Worm (Caenorhabditis elegans) whole organism, late embryonic: ENCODE data around the gene F08H9.2.

Experiments
- F13H6.1 ChIP-seq: sonication (generic microtip); optimal IDR thresholded peaks from 2 replicates; lab custom pipeline; 2016; ENCODE audit warnings: missing genetic modification characterization, missing compliant biosample characterization
- K02D7.2 ChIP-seq: sonication (generic microtip); optimal IDR thresholded peaks from 2 replicates; lab custom pipeline; 2017; ENCODE audit warnings: mild to moderate bottlenecking, missing genetic modification characterization, missing compliant biosample characterization
- K09A11.1 ChIP-seq: sonication (generic microtip); optimal IDR thresholded peaks from 2 replicates; lab custom pipeline; 2017; ENCODE audit warnings: antibody characterized with exemption, mild to moderate bottlenecking, missing genetic modification characterization, missing compliant biosample characterization; ENCODE audit not compliant: insufficient read depth
- T23F11.4 ChIP-seq: fragments of 200-800 bp; sonication (Bioruptor generic); optimal IDR thresholded peaks from 2 replicates; lab custom pipeline; 2018; ENCODE audit warnings: mild to moderate bottlenecking, missing genetic modification characterization, missing compliant biosample characterization
- Y22D7AL.16 ChIP-seq: sonication (generic microtip); optimal IDR thresholded peaks from 2 replicates; lab custom pipeline; 2016; ENCODE audit warnings: missing genetic modification characterization, missing compliant biosample characterization
- ceh-14 ChIP-seq: sonication (generic microtip); optimal IDR thresholded peaks from 2 replicates; lab custom pipeline; 2016; ENCODE audit warnings: missing genotype, missing genetic modification characterization, missing compliant biosample characterization
- ceh-2 ChIP-seq: sonication (generic microtip); optimal IDR thresholded peaks from 2 replicates; lab custom pipeline; 2016; ENCODE audit warnings: missing genotype, missing genetic modification characterization, missing compliant biosample characterization
- ceh-24 ChIP-seq: sonication (generic microtip); optimal IDR thresholded peaks from 2 replicates; lab custom pipeline; 2016; ENCODE audit warnings: mild to moderate bottlenecking, missing genetic modification characterization, missing compliant biosample characterization
- ceh-30 ChIP-seq: fragments of 150-350 bp; optimal IDR thresholded peaks from 2 replicates; lab custom pipeline; 2014; ENCODE audit warnings: missing biosample characterization, missing genetic modification characterization
- ceh-31 ChIP-seq: sonication (generic microtip); optimal IDR thresholded peaks from 2 replicates; lab custom pipeline; 2016; ENCODE audit warnings: missing genetic modification characterization, missing compliant biosample characterization
- ceh-34 ChIP-seq: sonication (generic microtip); optimal IDR thresholded peaks from 2 replicates; lab custom pipeline; 2016; ENCODE audit warnings: mild to moderate bottlenecking, missing genetic modification characterization, missing compliant biosample characterization
- ceh-45 ChIP-seq: fragments of 200-800 bp; sonication (Bioruptor generic); IDR thresholded peaks from 2 replicates; pipeline ENCODE4 v1.3.6; 2022; ENCODE audit warnings: missing genetic modification reagents, missing genetic modification characterization, missing compliant biosample characterization
- ceh-48 ChIP-seq: sonication (generic microtip); optimal IDR thresholded peaks from 2 replicates; lab custom pipeline; 2016; ENCODE audit warnings: missing genetic modification characterization, inconsistent platforms, missing compliant biosample characterization
- ceh-6 ChIP-seq: fragments of 200-800 bp; sonication (Bioruptor generic); optimal IDR thresholded peaks from 2 replicates; lab custom pipeline; 2018; ENCODE audit warnings: mild to moderate bottlenecking, missing genetic modification characterization, missing compliant biosample characterization
- elt-2 ChIP-seq: sonication (generic microtip); optimal IDR thresholded peaks from 2 replicates; lab custom pipeline; 2016; ENCODE audit warnings: missing genetic modification reagents, missing genetic modification characterization, missing compliant biosample characterization
- eyg-1 ChIP-seq: sonication (generic microtip); optimal IDR thresholded peaks from 2 replicates; lab custom pipeline; 2016; ENCODE audit warnings: missing genotype, missing genetic modification characterization, missing compliant biosample characterization
- fax-1 ChIP-seq: sonication (generic microtip); optimal IDR thresholded peaks from 2 replicates; lab custom pipeline; 2016; ENCODE audit warnings: missing genotype, missing genetic modification characterization, missing compliant biosample characterization
- gmeb-2 ChIP-seq: sonication (generic microtip); optimal IDR thresholded peaks from 2 replicates; lab custom pipeline; 2016; ENCODE audit warnings: missing genetic modification characterization, inconsistent platforms, missing compliant biosample characterization
- hlh-15 ChIP-seq: sonication (generic microtip); optimal IDR thresholded peaks from 2 replicates; lab custom pipeline; 2016; ENCODE audit warnings: missing genetic modification characterization, missing compliant biosample characterization
- hlh-30 ChIP-seq: sonication (generic microtip); optimal IDR thresholded peaks from 2 replicates; lab custom pipeline; 2017; ENCODE audit warnings: antibody characterized with exemption, missing genetic modification characterization, missing compliant biosample characterization; ENCODE audit not compliant: insufficient read depth
- lin-11 ChIP-seq: fragments of 200-800 bp; sonication (Bioruptor generic); optimal IDR thresholded peaks from 2 replicates; lab custom pipeline; 2018; ENCODE audit warnings: mild to moderate bottlenecking, missing genetic modification characterization, missing compliant biosample characterization
- mec-3 ChIP-seq: sonication (generic microtip); optimal IDR thresholded peaks from 2 replicates; lab custom pipeline; 2016; ENCODE audit warnings: borderline replicate concordance, missing genetic modification characterization, missing compliant biosample characterization
- nfya-1 ChIP-seq: sonication (generic microtip); optimal IDR thresholded peaks from 2 replicates; lab custom pipeline; 2017; ENCODE audit warnings: missing genetic modification characterization, mild to moderate bottlenecking, missing compliant biosample characterization, antibody characterized with exemption, moderate library complexity
- nhr-11 ChIP-seq: fragments of 150-350 bp; optimal IDR thresholded peaks from 2 replicates; lab custom pipeline; 2014; ENCODE audit warnings: missing biosample characterization, missing genetic modification characterization
- odd-2 ChIP-seq: sonication (generic microtip); optimal IDR thresholded peaks from 2 replicates; lab custom pipeline; 2017; ENCODE audit warnings: antibody characterized with exemption, mild to moderate bottlenecking, missing genetic modification characterization, missing compliant biosample characterization
- pat-9 ChIP-seq: fragments of 200-800 bp; sonication (Bioruptor generic); optimal IDR thresholded peaks from 2 replicates; lab custom pipeline; 2018; ENCODE audit warnings: mild to moderate bottlenecking, missing genetic modification characterization, moderate library complexity, missing compliant biosample characterization
- pqm-1 ChIP-seq: sonication (generic microtip); optimal IDR thresholded peaks from 2 replicates; lab custom pipeline; 2016; ENCODE audit warnings: missing genetic modification characterization, missing compliant biosample characterization
- pros-1 ChIP-seq: fragments of 150-350 bp; optimal IDR thresholded peaks from 2 replicates; lab custom pipeline; 2014; ENCODE audit warnings: missing biosample characterization, missing genetic modification reagents, missing genetic modification characterization
- sdc-2 ChIP-seq: sonication (generic microtip); optimal IDR thresholded peaks from 2 replicates; lab custom pipeline; 2016; ENCODE audit warnings: missing genotype, missing genetic modification characterization, missing compliant biosample characterization
- sox-2 ChIP-seq: fragments of 200-800 bp; sonication (Bioruptor generic); IDR thresholded peaks from 2 replicates; pipeline ENCODE4 v1.3.6; 2022; ENCODE audit warnings: missing genetic modification reagents, missing genetic modification characterization, missing compliant biosample characterization
- syd-9 ChIP-seq: sonication (generic microtip); optimal IDR thresholded peaks from 2 replicates; lab custom pipeline; 2016; ENCODE audit warnings: mild to moderate bottlenecking, missing genetic modification characterization, moderate library complexity, missing compliant biosample characterization
- tbx-2 ChIP-seq: sonication (generic microtip); optimal IDR thresholded peaks from 2 replicates; lab custom pipeline; 2016; ENCODE audit warnings: missing genetic modification characterization, missing compliant biosample characterization
- ttx-3 ChIP-seq: sonication (generic microtip); optimal IDR thresholded peaks from 2 replicates; lab custom pipeline; 2016; ENCODE audit warnings: missing genetic modification reagents, missing genetic modification characterization, missing compliant biosample characterization
- unc-3 ChIP-seq, 2 experiments: fragments of 200-800 bp in 1 of 2; sonication (Bioruptor generic) in 1 of 2; sonication (generic microtip) in 1 of 2; conservative IDR thresholded peaks in 1 of 2; optimal IDR thresholded peaks in 1 of 2; 2 replicates each; pipeline versions ENCODE4 v1.3.6 to Lab custom; 2016 to 2022; ENCODE audit warnings: missing compliant biosample characterization in 2 of 2, missing genetic modification characterization in 2 of 2, missing genetic modification reagents in 1 of 2
- unc-86 ChIP-seq: sonication (generic microtip); optimal IDR thresholded peaks from 2 replicates; lab custom pipeline; 2016; ENCODE audit warnings: missing genetic modification characterization, missing compliant biosample characterization
- zip-5 ChIP-seq: sonication (generic microtip); optimal IDR thresholded peaks from 2 replicates; lab custom pipeline; 2016; ENCODE audit warnings: missing genetic modification characterization, missing compliant biosample characterization
- ztf-16 ChIP-seq: sonication (generic microtip); optimal IDR thresholded peaks from 2 replicates; lab custom pipeline; 2017; ENCODE audit warnings: missing genetic modification characterization, missing compliant biosample characterization

Gene F08H9.2

ce11 chrV:14423268-14423667 lies 37.2 kb upstream of the F08H9.2 start, which contains the start of gene rpoa-12 (continued):
- no peak for TF ChIP-seq odd-2 (tag; lab: Kevin White, UChicago)
- no peak for TF ChIP-seq K02D7.2 (tag; lab: Kevin White, UChicago)
- no peak for TF ChIP-seq hlh-30 (tag; lab: Kevin White, UChicago)
- no peak for TF ChIP-seq nfya-1 (tag; lab: Kevin White, UChicago)
- no peak for TF ChIP-seq K09A11.1 (tag; lab: Kevin White, UChicago)
- peak; percentile 49 for TF ChIP-seq ceh-34 (tag; lab: Kevin White, UChicago)
- TF ChIP-seq mec-3 = no peak
- no peak for TF ChIP-seq F13H6.1 (tag; lab: Kevin White, UChicago)
- no peak for TF ChIP-seq ttx-3 (tag; lab: Kevin White, UChicago)
- no peak for TF ChIP-seq unc-86
- no peak for TF ChIP-seq eyg-1 (tag; lab: Kevin White, UChicago)
- TF ChIP-seq pat-9 (tag; lab: Kevin White, UChicago) = no peak
- TF ChIP-seq ceh-2 (tag; lab: Kevin White, UChicago) = peak; percentile 62
- no peak for TF ChIP-seq ceh-45 (GFP tag; lab: Robert Waterston, UW)
- TF ChIP-seq sdc-2 (tag; lab: Kevin White, UChicago) = no peak
- no peak for TF ChIP-seq syd-9 (tag; lab: Kevin White, UChicago)
- TF ChIP-seq ceh-6 (GFP tag; lab: Kevin White, UChicago) = no peak
- no peak for TF ChIP-seq ceh-48 (tag; lab: Kevin White, UChicago)
- TF ChIP-seq pros-1 (tag; lab: Kevin White, UChicago) = no peak
- peak; percentile 54 for TF ChIP-seq zip-5
- no peak for TF ChIP-seq ceh-24
- TF ChIP-seq lin-11 (tag; lab: Kevin White, UChicago) = no peak
- TF ChIP-seq ceh-31 = peak; percentile 86
- peak; percentile 21 for TF ChIP-seq pqm-1
- no peak for TF ChIP-seq unc-3 (GFP tag; conservative IDR thresholded peaks at IDR 0.05; lab: Robert Waterston, UW)
- no peak for TF ChIP-seq unc-3 (tag; optimal IDR thresholded peaks at IDR 0.05; lab: Kevin White, UChicago)
- no peak for TF ChIP-seq Y22D7AL.16 (tag; lab: Kevin White, UChicago)
- TF ChIP-seq nhr-11 (tag; lab: Kevin White, UChicago) = no peak
- peak; percentile 15 for TF ChIP-seq fax-1
- TF ChIP-seq gmeb-2 (tag; lab: Kevin White, UChicago) = no peak
- TF ChIP-seq T23F11.4 = no peak
- no peak for TF ChIP-seq ceh-30

ce11 chrV:14424958-14425492 lies 35.4 kb upstream of the F08H9.2 start, which contains the start of gene rrsr-1:
TSS of gene rrsr-1 (minus strand) at chrV:14425008.
- TF ChIP-seq ceh-34 (tag; lab: Kevin White, UChicago) (peak; percentile 15), T23F11.4 (no peak), unc-86 (peak; percentile 10), tbx-2 (tag; lab: Kevin White, UChicago) (peak; percentile 36), zip-5 (peak; percentile 13), elt-2 (tag; lab: Kevin White, UChicago) (peak; percentile 6), ceh-14 (tag; lab: Kevin White, UChicago) (peak; percentile 66), K09A11.1 (tag; lab: Kevin White, UChicago) (peak; percentile 26), nfya-1 (tag; lab: Kevin White, UChicago) (peak; percentile 44), ceh-31 (peak; percentile 25), ztf-16 (tag; lab: Kevin White, UChicago) (no peak), ceh-30 (no peak)

DNA sequence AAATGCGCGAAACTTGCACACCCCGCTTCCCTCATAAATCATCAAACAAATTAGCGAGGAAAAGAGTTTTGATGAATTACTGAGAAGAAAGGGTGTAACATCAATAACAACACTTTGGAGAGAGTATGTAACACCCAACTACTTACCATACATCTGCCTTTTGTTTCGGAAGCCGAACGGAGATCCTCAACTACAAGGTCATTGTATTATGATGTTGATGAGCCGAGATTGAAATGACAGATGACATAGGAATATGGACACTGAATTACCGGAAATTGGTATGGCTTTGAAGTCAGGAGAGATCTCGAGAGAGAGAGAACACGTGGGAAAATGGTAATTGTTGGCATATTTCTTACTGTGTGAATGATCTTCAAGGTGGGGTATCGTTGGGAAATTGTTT lies 34.5 kb upstream of the F08H9.2 start:
- TF ChIP-seq hlh-15 = no peak
- peak; percentile 26 for TF ChIP-seq sox-2 (GFP tag; lab: Robert Waterston, UW)
